Worm (Caenorhabditis elegans) whole organism, L1 larva: ENCODE measurements around the gene C31C9.9.

Source experiments
- ama-1 ChIP-seq: fragments of 150-350 bp; optimal IDR thresholded peaks from 2 replicates; lab custom pipeline; 2014
- grh-1 ChIP-seq: fragments of 200-800 bp; sonication (Bioruptor generic); IDR thresholded peaks from 2 replicates; pipeline ENCODE4 v1.3.6; 2022; ENCODE audit warnings: missing genetic modification reagents, missing genetic modification characterization, missing compliant biosample characterization

DNA sequence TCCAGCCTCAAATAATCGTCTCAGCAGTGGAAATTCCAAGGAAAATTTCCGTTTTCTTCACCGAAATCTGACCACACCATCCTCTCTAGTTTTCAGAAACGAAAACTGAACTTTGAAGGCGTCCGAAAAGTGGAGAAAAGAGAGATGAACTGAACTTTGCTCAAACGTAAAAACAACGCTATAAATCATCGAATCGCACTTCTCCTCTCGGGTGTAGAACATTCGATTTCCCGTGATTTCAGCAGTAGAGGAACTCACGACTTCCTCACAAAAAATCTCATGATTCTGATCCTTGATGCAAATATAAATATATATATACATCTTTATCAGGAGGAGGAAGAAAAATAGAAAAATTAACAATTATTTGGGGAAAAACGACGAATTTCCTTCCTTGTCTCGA is 20.4 kb downstream of the C31C9.9 start:
- TF ChIP-seq grh-1 (GFP tag; lab: Robert Waterston, UW) (no peak), ama-1 (lab: Kevin White, UChicago) (no peak)
